Worm (Caenorhabditis elegans): ENCODE measurements around the gene kdp-1.

kdp-1 gene

DNA sequence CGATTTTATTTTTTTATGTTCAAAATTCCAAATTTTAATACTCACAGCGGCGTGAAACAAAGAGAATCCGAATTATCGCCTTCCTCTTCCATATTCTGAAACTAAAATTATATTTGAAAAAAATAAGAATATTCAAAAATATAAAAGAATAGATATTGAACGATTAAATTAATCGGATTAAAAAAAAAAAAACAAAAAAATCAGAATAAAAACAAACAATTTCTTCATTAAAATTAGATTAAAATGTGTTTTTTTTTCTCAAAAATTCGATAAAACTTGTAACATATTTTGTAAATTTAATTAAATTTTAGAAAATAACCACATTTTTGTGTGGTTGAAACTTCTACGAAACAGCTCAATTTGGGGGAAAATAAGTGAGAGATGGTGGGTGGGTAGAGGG lies 17.2 kb upstream of the kdp-1 start, which contains the start of gene cpsf-3:
TSS of gene cpsf-3 (minus strand) at position 101 of the 400 bp plus-strand sequence.
- TF ChIP-seq snpc-4 (tag; optimal IDR thresholded peaks at IDR 0.05), result no peak
- no peak for TF ChIP-seq C34F6.9 (tag; optimal IDR thresholded peaks at IDR 0.05)
- no peak for TF ChIP-seq lin-13 (GFP tag; optimal IDR thresholded peaks at IDR 0.05)
- TF ChIP-seq lsy-2 (tag; optimal IDR thresholded peaks at IDR 0.05), result no peak
- TF ChIP-seq nhr-21 (tag; optimal IDR thresholded peaks at IDR 0.05), result no peak
- TF ChIP-seq nhr-129 (tag; optimal IDR thresholded peaks at IDR 0.05), result no peak
- no peak for TF ChIP-seq unc-55 (GFP tag; optimal IDR thresholded peaks at IDR 0.05)

DNA sequence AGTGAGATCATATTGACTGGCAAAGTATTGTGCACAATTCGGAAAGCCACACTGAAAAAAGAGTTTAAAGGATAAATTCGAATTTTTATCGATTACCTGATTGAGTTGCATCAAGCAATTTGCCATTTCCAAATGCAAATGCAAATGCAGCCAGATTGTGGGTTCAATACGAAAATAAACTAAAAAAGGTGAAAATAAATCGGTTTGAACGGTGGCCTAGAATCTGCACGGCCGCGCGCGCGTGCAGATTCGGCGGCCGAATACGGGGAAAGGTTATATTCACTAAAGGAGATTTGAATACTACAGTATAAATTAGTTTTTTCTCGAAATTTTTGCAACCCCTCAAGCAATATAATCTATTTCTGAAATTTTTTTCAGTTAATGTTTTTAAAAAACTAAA lies 10.7 kb upstream of the kdp-1 start, which contains the start of gene Y67H2A.10:
TSS of gene Y67H2A.10 (minus strand) at position 184 of the 400 bp plus-strand sequence.
- TF ChIP-seq aly-2 (tag; optimal IDR thresholded peaks at IDR 0.05) (no peak), C34F6.9 (tag; optimal IDR thresholded peaks at IDR 0.05) (peak; percentile 49), nhr-129 (tag; optimal IDR thresholded peaks at IDR 0.05) (peak; percentile 13), nhr-25 (tag; optimal IDR thresholded peaks at IDR 0.05) (no peak), dmd-4 (tag; optimal IDR thresholded peaks at IDR 0.05) (no peak), nhr-77 (tag; optimal IDR thresholded peaks at IDR 0.05) (no peak), unc-55 (GFP tag; optimal IDR thresholded peaks at IDR 0.05) (peak; percentile 18), ztf-11 (tag; optimal IDR thresholded peaks at IDR 0.05) (no peak)

DNA sequence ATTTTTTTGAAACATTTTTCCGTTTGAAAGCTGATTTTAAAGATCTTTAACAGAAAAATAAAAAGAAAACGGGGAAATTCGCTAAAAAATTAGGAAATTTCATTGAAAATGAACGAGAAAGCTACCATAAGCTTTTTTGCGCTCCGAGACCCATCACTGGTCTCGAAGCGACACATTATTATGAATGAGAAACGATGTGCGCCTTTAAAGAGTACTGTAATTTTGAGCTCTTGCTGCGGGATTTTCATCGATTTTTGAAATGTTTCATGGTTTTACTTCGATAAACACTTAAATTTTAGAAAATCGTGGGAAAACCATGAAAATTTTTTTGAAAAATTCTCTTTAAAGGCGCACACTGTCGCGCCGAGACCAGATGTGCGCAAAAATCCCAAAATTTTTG lies 9.7 kb upstream of the kdp-1 start:
- TF ChIP-seq lsy-2 (tag; optimal IDR thresholded peaks at IDR 0.05) (no peak), mbf-1 (tag; optimal IDR thresholded peaks at IDR 0.05) (no peak), elt-1 (tag; optimal IDR thresholded peaks at IDR 0.05) (no peak), C34F6.9 (tag; optimal IDR thresholded peaks at IDR 0.05) (no peak), sma-9 (GFP tag; optimal IDR thresholded peaks at IDR 0.05) (no peak), sma-9 (tag; optimal IDR thresholded peaks at IDR 0.05) (no peak), gmeb-1 (tag; optimal IDR thresholded peaks at IDR 0.05) (no peak), sem-4 (tag; optimal IDR thresholded peaks at IDR 0.05) (no peak), nhr-6 (tag; optimal IDR thresholded peaks at IDR 0.05) (no peak), Y55F3AM.14 (GFP tag; optimal IDR thresholded peaks at IDR 0.05) (no peak), mab-5 (tag; optimal IDR thresholded peaks at IDR 0.05) (no peak), egl-27 (tag; optimal IDR thresholded peaks at IDR 0.05) (no peak), nhr-10 (tag; optimal IDR thresholded peaks at IDR 0.05) (no peak), ceh-82 (tag; optimal IDR thresholded peaks at IDR 0.05) (no peak)

- no peak for TF ChIP-seq unc-62 (GFP tag; optimal IDR thresholded peaks at IDR 0.05)
- no peak for TF ChIP-seq Y55F3AM.14 (GFP tag; optimal IDR thresholded peaks at IDR 0.05)
- TF ChIP-seq lin-39 (tag; optimal IDR thresholded peaks at IDR 0.05), result no peak
- peak; percentile 42 for TF ChIP-seq nhr-21 (tag; optimal IDR thresholded peaks at IDR 0.05)
- TF ChIP-seq egl-27 (tag; optimal IDR thresholded peaks at IDR 0.05), result peak; percentile 17
- no peak for TF ChIP-seq ZK546.5 (tag; optimal IDR thresholded peaks at IDR 0.05)
- TF ChIP-seq unc-55 (GFP tag; optimal IDR thresholded peaks at IDR 0.05), result peak; percentile 90
- peak; percentile 57 for TF ChIP-seq lin-13 (GFP tag; optimal IDR thresholded peaks at IDR 0.05)
- TF ChIP-seq mab-5 (tag; optimal IDR thresholded peaks at IDR 0.05), result peak; percentile 27
- no peak for TF ChIP-seq ztf-11 (tag; optimal IDR thresholded peaks at IDR 0.05)
- peak; percentile 82 to 87 for TF ChIP-seq lsy-2 (tag; optimal IDR thresholded peaks at IDR 0.05)
- no peak for TF ChIP-seq ceh-16 (tag; optimal IDR thresholded peaks at IDR 0.05)
- peak; percentile 86 for TF ChIP-seq nhr-129 (tag; optimal IDR thresholded peaks at IDR 0.05)
- TF ChIP-seq crh-2 (tag; optimal IDR thresholded peaks at IDR 0.05), result peak; percentile 81
- peak; percentile 42 for TF ChIP-seq ztf-4 (tag; optimal IDR thresholded peaks at IDR 0.05)
- TF ChIP-seq sma-3 (GFP tag; optimal IDR thresholded peaks at IDR 0.05), result peak; percentile 53
- no peak for TF ChIP-seq mdl-1 (tag; optimal IDR thresholded peaks at IDR 0.05)
- no peak for TF ChIP-seq zag-1 (tag; optimal IDR thresholded peaks at IDR 0.05)
- no peak for TF ChIP-seq nhr-11 (tag; optimal IDR thresholded peaks at IDR 0.05)
- TF ChIP-seq fos-1 (tag; optimal IDR thresholded peaks at IDR 0.05), result peak; percentile 4
- TF ChIP-seq nhr-10 (tag; optimal IDR thresholded peaks at IDR 0.05), result no peak
- no peak for TF ChIP-seq peb-1 (tag; optimal IDR thresholded peaks at IDR 0.05)
- TF ChIP-seq nhr-12 (tag; optimal IDR thresholded peaks at IDR 0.05), result no peak
- no peak for TF ChIP-seq nhr-6 (tag; optimal IDR thresholded peaks at IDR 0.05)
- TF ChIP-seq C34F6.9 (tag; optimal IDR thresholded peaks at IDR 0.05), result peak; percentile 81
- TF ChIP-seq ama-1 (optimal IDR thresholded peaks at IDR 0.05), result peak; percentile 56
- TF ChIP-seq snpc-4 (tag; optimal IDR thresholded peaks at IDR 0.05), result peak; percentile 33
- peak; percentile 60 for TF ChIP-seq nhr-25 (tag; optimal IDR thresholded peaks at IDR 0.05)
- TF ChIP-seq gmeb-1 (tag; optimal IDR thresholded peaks at IDR 0.05), result peak; percentile 67
- TF ChIP-seq dmd-4 (tag; optimal IDR thresholded peaks at IDR 0.05), result no peak
- no peak for TF ChIP-seq alr-1 (tag; optimal IDR thresholded peaks at IDR 0.05)
- TF ChIP-seq F13H6.1 (tag; optimal IDR thresholded peaks at IDR 0.05), result peak; percentile 39
- peak; percentile 82 for TF ChIP-seq lin-11 (tag; optimal IDR thresholded peaks at IDR 0.05)
- peak; percentile 39 for TF ChIP-seq sma-9 (GFP tag; optimal IDR thresholded peaks at IDR 0.05)
- TF ChIP-seq sma-9 (tag; optimal IDR thresholded peaks at IDR 0.05), result no peak
- TF ChIP-seq unc-39 (tag; optimal IDR thresholded peaks at IDR 0.05), result no peak
- no peak for TF ChIP-seq skn-1 (tag; optimal IDR thresholded peaks at IDR 0.05)
- TF ChIP-seq R02D3.7 (tag; optimal IDR thresholded peaks at IDR 0.05), result no peak
- no peak for TF ChIP-seq nhr-237 (tag; optimal IDR thresholded peaks at IDR 0.05)
These were observed 2.2 kb upstream of the kdp-1 start, which contains the start of the genes Y67H2A.2 and micu-1 for ce11 chrIV:13297746-13298145. Gene Y67H2A.2, minus strand, starts transcription at chrIV:13297819. Gene micu-1, plus strand, starts transcription at chrIV:13297926.
